Fruit fly (Drosophila melanogaster): ENCODE measurements around the gene sordd1.

sordd1 gene

dm6 chrX:15834594-15835236 is 38.9 kb upstream of the sordd1 start (continued):
- TF ChIP-seq chinmo (GFP tag; IDR thresholded peaks at IDR 0.05; ENCODE audit: partially characterized antibody) (peak; percentile 51; the same call in 1 of the 4 replicates), D (optimal IDR thresholded peaks at IDR 0.05) (peak; percentile 45), D (GFP tag; optimal IDR thresholded peaks at IDR 0.05) (no peak), kay (GFP tag; optimal IDR thresholded peaks at IDR 0.05) (peak; percentile 81), CG12104 (GFP tag; optimal IDR thresholded peaks at IDR 0.05) (no peak), CG34224 (GFP tag; IDR thresholded peaks at IDR 0.05; ENCODE audit: partially characterized antibody) (no peak), sens (GFP tag) (peak; percentile 50), lbe (GFP tag; optimal IDR thresholded peaks at IDR 0.05) (peak; percentile 52), Max (GFP tag; optimal IDR thresholded peaks at IDR 0.05) (no peak), Trl (optimal IDR thresholded peaks at IDR 0.05) (peak; percentile 89 to 96), Trl (GFP tag; optimal IDR thresholded peaks at IDR 0.05) (peak; percentile 5), CG17612 (GFP tag; IDR thresholded peaks at IDR 0.05) (no peak), hth (optimal IDR thresholded peaks at IDR 0.05) (no peak), MESR4 (GFP tag; optimal IDR thresholded peaks at IDR 0.05) (peak; percentile 60), phol (tag; optimal IDR thresholded peaks at IDR 0.05) (peak; percentile 92), CG4617 (GFP tag; optimal IDR thresholded peaks at IDR 0.05; ENCODE audit: borderline replicate concordance) (no peak), CG17328 (GFP tag; IDR thresholded peaks at IDR 0.05) (no peak), YL-1 (GFP tag; optimal IDR thresholded peaks at IDR 0.05) (peak; percentile 44), klu (GFP tag; IDR thresholded peaks at IDR 0.05) (no peak), hbn (GFP tag; IDR thresholded peaks at IDR 0.05; ENCODE audit: partially characterized antibody) (peak; percentile 39; the same call in 1 of the 2 replicates), odd (GFP tag; optimal IDR thresholded peaks at IDR 0.05) (no peak), CG4707 (GFP tag; optimal IDR thresholded peaks at IDR 0.05) (no peak), ase (GFP tag; IDR thresholded peaks at IDR 0.05) (no peak), cg (GFP tag; optimal IDR thresholded peaks at IDR 0.05) (peak; percentile 95), tna (GFP tag; IDR thresholded peaks at IDR 0.05; ENCODE audit: partially characterized antibody) (no peak), CG15011 (GFP tag; optimal IDR thresholded peaks at IDR 0.05) (no peak), ash1 (GFP tag; optimal IDR thresholded peaks at IDR 0.05) (no peak), CG9932 (GFP tag; IDR thresholded peaks at IDR 0.05) (no peak), CG32767 (GFP tag; IDR thresholded peaks at IDR 0.05) (peak; percentile 79), BtbVII (GFP tag; optimal IDR thresholded peaks at IDR 0.05) (peak; percentile 24), CG15479 (GFP tag; optimal IDR thresholded peaks at IDR 0.05) (peak; percentile 17), Ada2b (GFP tag; IDR thresholded peaks at IDR 0.05) (no peak), CG2129 (GFP tag; IDR thresholded peaks at IDR 0.05; ENCODE audit: partially characterized antibody) (no peak), nerfin-1 (tag; optimal IDR thresholded peaks at IDR 0.05) (peak; percentile 75), CG7745 (tag; optimal IDR thresholded peaks at IDR 0.05) (peak; percentile 21), CG31224 (GFP tag; IDR thresholded peaks at IDR 0.05) (no peak), CG34376 (GFP tag; optimal IDR thresholded peaks at IDR 0.05) (peak; percentile 49), D19B (GFP tag; optimal IDR thresholded peaks at IDR 0.05) (peak; percentile 55)

dm6 chrX:15833957-15834356 is 38.1 kb upstream of the sordd1 start:
- TF ChIP-seq CG32532 (GFP tag; IDR thresholded peaks at IDR 0.05) (no peak), CG18262 (tag; optimal IDR thresholded peaks at IDR 0.05) (no peak), vfl (GFP tag; optimal IDR thresholded peaks at IDR 0.05) (no peak), Hmr (GFP tag; optimal IDR thresholded peaks at IDR 0.05) (no peak), grau (tag; optimal IDR thresholded peaks at IDR 0.05) (peak; percentile 70), luna (GFP tag; optimal IDR thresholded peaks at IDR 0.05) (no peak), Pdp1 (GFP tag; optimal IDR thresholded peaks at IDR 0.05) (peak in 1 of 2 experiments; percentile 80), wor (GFP tag; IDR thresholded peaks at IDR 0.05) (no peak), jigr1 (GFP tag; IDR thresholded peaks at IDR 0.05) (no peak), CG9437 (GFP tag; optimal IDR thresholded peaks at IDR 0.05) (no peak), CG2678 (tag; optimal IDR thresholded peaks at IDR 0.05) (no peak), sens (GFP tag) (peak; percentile 56), Atf-2 (GFP tag; optimal IDR thresholded peaks at IDR 0.05) (no peak), CG14860 (GFP tag; IDR thresholded peaks at IDR 0.05; ENCODE audit: partially characterized antibody) (no peak)
